Fruit fly (Drosophila melanogaster) whole organism, embryonic: Measurements from ENCODE around the gene stumps.
A peak's percentile ranks its signal among the peaks of the same experiment; 100 is the strongest.

Source experiments
- Abd-B ChIP-seq: fragments of 200-800 bp; sonication (Bioruptor generic); optimal IDR thresholded peaks from 2 replicates; lab custom pipeline; 2018; ENCODE audit warnings: missing biosample characterization, mild to moderate bottlenecking, missing genetic modification characterization, moderate library complexity
- Blimp-1 ChIP-seq: fragments of 200-800 bp; sonication (Bioruptor generic); optimal IDR thresholded peaks from 3 replicates; lab custom pipeline; 2018; ENCODE audit warnings: missing biosample characterization, missing genetic modification characterization, mild to moderate bottlenecking, moderate library complexity, missing genetic modification reagents
- CG10979 ChIP-seq: fragments of 200-800 bp; sonication (Bioruptor generic); optimal IDR thresholded peaks from 2 replicates; lab custom pipeline; 2018; ENCODE audit warnings: missing biosample characterization, mild to moderate bottlenecking, missing genetic modification characterization, moderate library complexity
- CG11560 ChIP-seq: fragments of 200-800 bp; sonication (Bioruptor generic); IDR thresholded peaks from 3 replicates; pipeline ENCODE4 v1.3.6; 2022; ENCODE audit warnings: missing biosample characterization, missing genetic modification characterization
- CG12391 ChIP-seq: fragments of 200-800 bp; sonication (Bioruptor generic); optimal IDR thresholded peaks from 3 replicates; lab custom pipeline; 2018; ENCODE audit warnings: missing biosample characterization, mild to moderate bottlenecking, missing genetic modification characterization, moderate library complexity
- CG13296 ChIP-seq: fragments of 200-800 bp; sonication (Bioruptor generic); optimal IDR thresholded peaks from 3 replicates; lab custom pipeline; 2018; ENCODE audit warnings: missing biosample characterization, mild to moderate bottlenecking, missing genetic modification characterization
- CG13894 ChIP-seq: fragments of 200-800 bp; sonication (Bioruptor generic); optimal IDR thresholded peaks from 3 replicates; lab custom pipeline; 2018; ENCODE audit warnings: missing biosample characterization, mild to moderate bottlenecking, missing genetic modification characterization, moderate library complexity
- CG14014 ChIP-seq: fragments of 200-800 bp; sonication (Bioruptor generic); IDR thresholded peaks from 2 replicates; pipeline ENCODE4 v1.3.6; 2022; ENCODE audit warnings: missing biosample characterization, missing genetic modification characterization
- CG14710 ChIP-seq: fragments of 200-800 bp; sonication (Bioruptor generic); optimal IDR thresholded peaks from 3 replicates; lab custom pipeline; 2019; ENCODE audit warnings: missing biosample characterization, mild to moderate bottlenecking, missing genetic modification characterization, moderate library complexity
- CG14860 ChIP-seq: fragments of 200-800 bp; sonication (Bioruptor generic); IDR thresholded peaks from 3 replicates; pipeline ENCODE4 v1.3.6; 2022; ENCODE audit warnings: missing biosample characterization, missing genetic modification characterization; ENCODE audit not compliant: partially characterized antibody
- CG17361 ChIP-seq: fragments of 200-800 bp; sonication (Bioruptor generic); IDR thresholded peaks from 3 replicates; pipeline ENCODE4 v1.3.6; 2022; ENCODE audit warnings: missing biosample characterization, missing genetic modification characterization
- CG4360 ChIP-seq: fragments of 200-800 bp; sonication (Bioruptor generic); IDR thresholded peaks from 2 replicates; pipeline ENCODE4 v1.3.6; 2022; ENCODE audit warnings: missing biosample characterization, missing genetic modification characterization
- CG4707 ChIP-seq: fragments of 200-800 bp; sonication (Bioruptor generic); optimal IDR thresholded peaks from 2 replicates; lab custom pipeline; 2018; ENCODE audit warnings: missing biosample characterization, mild to moderate bottlenecking, missing genetic modification characterization, moderate library complexity
- CG7372 ChIP-seq: fragments of 200-800 bp; sonication (Bioruptor generic); IDR thresholded peaks from 2 replicates; pipeline ENCODE4 v1.3.6; 2022; ENCODE audit warnings: missing biosample characterization, missing genetic modification characterization
- CG7556 ChIP-seq: fragments of 200-800 bp; sonication (Bioruptor generic); optimal IDR thresholded peaks from 2 replicates; lab custom pipeline; 2017; ENCODE audit warnings: missing biosample characterization, mild to moderate bottlenecking, missing genetic modification characterization
- CG7745 ChIP-seq: fragments of 200-800 bp; sonication (Bioruptor generic); optimal IDR thresholded peaks from 2 replicates; lab custom pipeline; 2018; ENCODE audit warnings: missing biosample characterization, mild to moderate bottlenecking, missing genetic modification characterization, moderate library complexity
- CG8765 ChIP-seq: fragments of 200-800 bp; sonication (Bioruptor generic); IDR thresholded peaks from 2 replicates; pipeline ENCODE4 v1.3.6; 2022; ENCODE audit warnings: missing biosample characterization, missing genetic modification characterization
- Chrac-16 ChIP-seq: fragments of 200-800 bp; sonication (Bioruptor generic); optimal IDR thresholded peaks from 3 replicates; lab custom pipeline; 2016; ENCODE audit warnings: missing biosample characterization, missing genetic modification characterization
- D ChIP-seq, 2 experiments: fragments of 200-800 bp in 1 of 2; fragments of >200 bp in 1 of 2; sonication (Bioruptor generic) in 1 of 2; optimal IDR thresholded peaks; 2 replicates in 1 of 2; 3 replicates in 1 of 2; lab custom pipeline; 2017; ENCODE audit warnings: mild to moderate bottlenecking in 1 of 2, missing biosample characterization in 1 of 2, missing genetic modification characterization in 1 of 2, missing genetic modification reagents in 1 of 2
- Dip3 ChIP-seq: fragments of 200-800 bp; sonication (Bioruptor generic); optimal IDR thresholded peaks from 3 replicates; lab custom pipeline; 2016; ENCODE audit warnings: missing biosample characterization, missing genetic modification characterization
- Ets65A ChIP-seq: fragments of 200-800 bp; sonication (Bioruptor generic); peaks from one replicate; lab custom pipeline; 2016; ENCODE audit warnings: missing biosample characterization, missing genetic modification characterization
- Gsc ChIP-seq: fragments of 200-800 bp; sonication (Bioruptor generic); IDR thresholded peaks from 2 replicates; pipeline ENCODE4 v1.3.6; 2022; ENCODE audit warnings: missing biosample characterization, missing genetic modification characterization
- H2.0 ChIP-seq: fragments of 200-800 bp; sonication (Bioruptor generic); IDR thresholded peaks from 2 replicates; pipeline ENCODE4 v1.3.6; 2022; ENCODE audit warnings: missing biosample characterization, missing genetic modification characterization
- Hr78 ChIP-seq, 2 experiments: fragments of 200-800 bp in 1 of 2; fragments of >200 bp in 1 of 2; sonication (Bioruptor generic) in 1 of 2; optimal IDR thresholded peaks; 2 replicates each; lab custom pipeline; 2017 to 2019; ENCODE audit warnings: missing biosample characterization in 2 of 2, missing genetic modification characterization in 2 of 2, mild to moderate bottlenecking in 1 of 2, moderate library complexity in 1 of 2
- Med ChIP-seq: fragments of 200-800 bp; sonication (Bioruptor generic); peaks from one replicate; lab custom pipeline; 2016; ENCODE audit warnings: missing biosample characterization, missing genetic modification characterization, mild to moderate bottlenecking, inconsistent platforms, moderate library complexity
- NC2β ChIP-seq: fragments of 200-800 bp; sonication (Bioruptor generic); optimal IDR thresholded peaks from 2 replicates; lab custom pipeline; 2016; ENCODE audit warnings: missing biosample characterization, missing genetic modification characterization
- Oli ChIP-seq: fragments of 200-800 bp; sonication (Bioruptor generic); optimal IDR thresholded peaks from 2 replicates; lab custom pipeline; 2018; ENCODE audit warnings: missing biosample characterization, mild to moderate bottlenecking, missing genetic modification characterization, moderate library complexity
- Opbp ChIP-seq: fragments of 200-800 bp; sonication (Bioruptor generic); IDR thresholded peaks from 3 replicates; pipeline ENCODE4 v1.3.6; 2022; ENCODE audit warnings: missing biosample characterization, missing genetic modification characterization; ENCODE audit not compliant: partially characterized antibody
- Poxn ChIP-seq: fragments of 200-800 bp; sonication (Bioruptor generic); IDR thresholded peaks from 2 replicates; pipeline ENCODE4 v1.3.6; 2022; ENCODE audit warnings: missing biosample characterization, missing genetic modification characterization
- Ptx1 ChIP-seq: fragments of 200-800 bp; sonication (Bioruptor generic); IDR thresholded peaks from 2 replicates; pipeline ENCODE4 v1.3.6; 2022; ENCODE audit warnings: missing biosample characterization, missing genetic modification characterization
- Xrp1 ChIP-seq: fragments of 200-800 bp; sonication (Bioruptor generic); IDR thresholded peaks from 2 replicates; pipeline ENCODE4 v1.3.6; 2022; ENCODE audit warnings: missing biosample characterization, missing genetic modification characterization
- ac ChIP-seq: fragments of 200-800 bp; sonication (Bioruptor generic); optimal IDR thresholded peaks from 3 replicates; lab custom pipeline; 2017; ENCODE audit warnings: missing biosample characterization, mild to moderate bottlenecking, missing genetic modification characterization
- croc ChIP-seq: fragments of 200-800 bp; sonication (Bioruptor generic); conservative IDR thresholded peaks from 3 replicates; pipeline ENCODE4 v1.3.6; 2022; ENCODE audit warnings: missing biosample characterization, missing genetic modification characterization
- dmrt11E ChIP-seq: fragments of 200-800 bp; sonication (Bioruptor generic); optimal IDR thresholded peaks from 3 replicates; lab custom pipeline; 2018; ENCODE audit warnings: missing biosample characterization, mild to moderate bottlenecking, missing genetic modification characterization, moderate library complexity
- emc ChIP-seq: fragments of 200-800 bp; sonication (Bioruptor generic); optimal IDR thresholded peaks from 2 replicates; lab custom pipeline; 2016; ENCODE audit warnings: missing biosample characterization, missing genetic modification characterization
- ham ChIP-seq: fragments of 200-800 bp; sonication (Bioruptor generic); IDR thresholded peaks from 2 replicates; pipeline ENCODE4 v1.3.6; 2022; ENCODE audit warnings: missing biosample characterization, missing genetic modification characterization
- lilli ChIP-seq: fragments of 200-800 bp; sonication (Bioruptor generic); optimal IDR thresholded peaks from 3 replicates; lab custom pipeline; 2016; ENCODE audit warnings: missing biosample characterization, missing genetic modification characterization
- lola ChIP-seq, 3 experiments: fragments of >200 bp in 2 of 3; fragments of 200-800 bp in 1 of 3; sonication (Bioruptor generic) in 1 of 3; optimal IDR thresholded peaks; 2 replicates each; lab custom pipeline; 2017 to 2019; ENCODE audit warnings: missing biosample characterization in 3 of 3, missing genetic modification characterization in 3 of 3, mild to moderate bottlenecking in 1 of 3, moderate library complexity in 1 of 3
- psq ChIP-seq: fragments of 200-800 bp; sonication (Bioruptor generic); optimal IDR thresholded peaks from 2 replicates; lab custom pipeline; 2017; ENCODE audit warnings: missing biosample characterization, missing genetic modification characterization
- scrt ChIP-seq: fragments of 200-800 bp; sonication (Bioruptor generic); optimal IDR thresholded peaks from 2 replicates; lab custom pipeline; 2018; ENCODE audit warnings: missing biosample characterization, mild to moderate bottlenecking, missing genetic modification characterization, moderate library complexity
- yki ChIP-seq: fragments of >200 bp; optimal IDR thresholded peaks from 3 replicates; lab custom pipeline; 2018

The stumps gene

dm6 chr3R:14631911-14632310, 54.9 kb downstream of the stumps start (continued):
- TF ChIP-seq Xrp1 (GFP tag; lab: Robert Waterston, UW) (no peak), Abd-B (GFP tag; lab: Kevin White, UChicago) (no peak), Opbp (GFP tag; lab: Robert Waterston, UW) (no peak), ac (GFP tag; lab: Kevin White, UChicago) (no peak), CG13296 (GFP tag; lab: Kevin White, UChicago) (no peak), CG14710 (tag; lab: Kevin White, UChicago) (peak; percentile 7), CG7372 (GFP tag; lab: Robert Waterston, UW) (no peak), NC2β (GFP tag; lab: Kevin White, UChicago) (no peak), Ptx1 (GFP tag; lab: Robert Waterston, UW) (no peak), Oli (peak; percentile 2), H2.0 (GFP tag; lab: Robert Waterston, UW) (no peak), CG4707 (no peak), scrt (GFP tag; lab: Kevin White, UChicago) (no peak), lola (GFP tag; optimal IDR thresholded peaks at IDR 0.05; lab: Kevin White, UChicago) (peak in 1 of 3 experiments; percentile 2), Gsc (GFP tag; lab: Robert Waterston, UW) (no peak), lilli (no peak), CG7745 (tag; lab: Kevin White, UChicago) (no peak), Chrac-16 (GFP tag; lab: Kevin White, UChicago) (no peak), croc (GFP tag; lab: Robert Waterston, UW) (no peak), D (optimal IDR thresholded peaks at IDR 0.05; lab: Kevin White, UChicago) (no peak), D (GFP tag; optimal IDR thresholded peaks at IDR 0.05; lab: Kevin White, UChicago) (no peak), CG7556 (GFP tag; lab: Kevin White, UChicago) (no peak), CG14014 (GFP tag; lab: Robert Waterston, UW) (no peak), CG10979 (tag; lab: Kevin White, UChicago) (peak; percentile 20), yki (lab: Kevin White, UChicago) (no peak), emc (GFP tag; lab: Kevin White, UChicago) (no peak), Poxn (GFP tag; lab: Robert Waterston, UW) (no peak), CG17361 (GFP tag; lab: Robert Waterston, UW) (no peak), ham (GFP tag; lab: Robert Waterston, UW) (no peak), CG8765 (GFP tag; lab: Robert Waterston, UW) (no peak), CG11560 (tag; lab: Robert Waterston, UW) (no peak), psq (GFP tag; lab: Kevin White, UChicago) (no peak), Hr78 (GFP tag; optimal IDR thresholded peaks at IDR 0.05; lab: Kevin White, UChicago) (no peak), CG13894 (tag; lab: Kevin White, UChicago) (no peak), Dip3 (no peak), Med (GFP tag; lab: Kevin White, UChicago) (peak; percentile 52), CG14860 (no peak), Ets65A (GFP tag; lab: Kevin White, UChicago) (peak; percentile 4), CG4360 (GFP tag; lab: Robert Waterston, UW) (no peak), dmrt11E (tag; lab: Kevin White, UChicago) (peak; percentile 26), CG12391 (tag; lab: Kevin White, UChicago) (no peak), Blimp-1 (GFP tag; lab: Kevin White, UChicago) (peak; percentile 17)
